Fruit fly (Drosophila melanogaster): ENCODE data around the gene Acp26Ab.

Acp26Ab gene

dm6 chr2L:5866791-5867190 lies 25.9 kb downstream of the Acp26Ab start:
- peak; percentile 37 for TF ChIP-seq Eip78C (GFP tag)
- TF ChIP-seq achi (GFP tag; optimal IDR thresholded peaks at IDR 0.05): peak; percentile 24
- TF ChIP-seq Gug (GFP tag; IDR thresholded peaks at IDR 0.05): no peak
- peak; percentile 3 for TF ChIP-seq CG3919 (GFP tag; optimal IDR thresholded peaks at IDR 0.05)
- TF ChIP-seq topi (GFP tag; optimal IDR thresholded peaks at IDR 0.05): no peak

DNA sequence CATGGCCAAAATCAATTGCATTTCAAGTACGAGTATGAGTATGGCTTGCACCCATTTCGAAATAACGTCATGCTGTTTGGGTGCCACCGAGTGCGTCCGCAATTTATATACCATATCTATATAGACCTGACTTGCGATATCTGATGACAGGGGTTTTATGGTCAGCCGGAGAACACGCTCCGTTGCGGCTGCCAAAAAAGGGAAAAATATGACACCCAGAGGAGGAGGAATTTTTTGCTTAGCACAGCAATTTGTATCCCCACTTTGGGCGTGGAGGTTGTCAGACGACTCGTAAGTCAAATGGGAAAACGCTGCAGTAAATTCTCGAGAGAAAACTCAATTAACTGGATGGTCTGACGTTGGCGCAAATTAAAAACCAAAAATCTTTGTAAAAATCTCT lies 35.9 kb downstream of the Acp26Ab start:
- no peak for TF ChIP-seq ss (GFP tag; optimal IDR thresholded peaks at IDR 0.05)
- no peak for TF ChIP-seq CG6163 (GFP tag; IDR thresholded peaks at IDR 0.05)
- no peak for TF ChIP-seq eg (GFP tag; IDR thresholded peaks at IDR 0.05)

All from whole organism, prepupa.